Fruit fly (Drosophila melanogaster): ENCODE data around the gene CG10366.

The CG10366 gene

DNA sequence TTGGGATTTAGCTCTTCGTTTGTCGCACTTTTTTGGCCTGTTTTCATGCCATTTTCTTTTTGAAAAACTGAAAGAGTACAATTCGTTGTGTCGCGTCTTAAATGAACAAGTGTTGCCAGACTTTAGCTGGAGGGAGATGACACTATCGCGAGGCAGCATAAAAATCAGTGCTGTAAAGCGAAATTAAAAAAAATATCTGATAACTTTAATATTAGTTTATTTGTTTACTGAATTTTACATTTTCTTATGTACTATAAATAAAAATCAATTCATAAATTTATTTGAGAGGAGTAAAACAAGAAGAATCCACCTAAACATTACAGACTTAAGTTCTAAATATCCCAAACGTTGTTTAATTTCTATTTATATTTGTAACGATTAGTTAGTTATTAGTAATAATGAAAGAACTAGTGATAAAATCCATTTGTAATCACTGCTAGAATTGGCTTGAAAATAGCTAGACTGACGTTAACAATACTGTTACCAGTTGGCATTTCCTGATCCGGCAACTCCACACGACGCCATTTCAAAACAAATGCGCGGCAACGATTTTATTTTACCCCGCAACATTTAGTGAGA lies 6.8 kb upstream of the CG10366 start, which contains the start of the genes spi and msb1l (continued):
- TF ChIP-seq YL-1 (GFP tag; optimal IDR thresholded peaks at IDR 0.05): no peak
- TF ChIP-seq tup (GFP tag; optimal IDR thresholded peaks at IDR 0.05): no peak
- no peak for TF ChIP-seq CG7928 (GFP tag; optimal IDR thresholded peaks at IDR 0.05)
- TF ChIP-seq CG15601 (tag; optimal IDR thresholded peaks at IDR 0.05): peak; percentile 42
- TF ChIP-seq ftz-f1 (GFP tag; optimal IDR thresholded peaks at IDR 0.05): no peak
- TF ChIP-seq CG2889 (GFP tag; IDR thresholded peaks at IDR 0.05): no peak
- TF ChIP-seq br (optimal IDR thresholded peaks at IDR 0.05): no peak
- peak; percentile 32 for TF ChIP-seq gsb-n (tag; optimal IDR thresholded peaks at IDR 0.05)
- TF ChIP-seq CG1233 (GFP tag; optimal IDR thresholded peaks at IDR 0.05): no peak
- no peak for TF ChIP-seq salm (tag; optimal IDR thresholded peaks at IDR 0.05)
- no peak for TF ChIP-seq CG11456 (GFP tag; IDR thresholded peaks at IDR 0.05)
- TF ChIP-seq emc (GFP tag; optimal IDR thresholded peaks at IDR 0.05): no peak
- no peak for TF ChIP-seq CG12744 (GFP tag; optimal IDR thresholded peaks at IDR 0.05)
- no peak for TF ChIP-seq ase (GFP tag; IDR thresholded peaks at IDR 0.05)
- no peak; the same call in 1 of the 2 replicates for TF ChIP-seq Xrp1 (GFP tag; IDR thresholded peaks at IDR 0.05)
- no peak for TF ChIP-seq Stat92E (GFP tag; optimal IDR thresholded peaks at IDR 0.05)
- TF ChIP-seq bab2 (GFP tag; optimal IDR thresholded peaks at IDR 0.05): peak; percentile 17
- TF ChIP-seq ssp (GFP tag; IDR thresholded peaks at IDR 0.05): 0 out of 2 replicates have a peak, but pooled peaks have one; percentile 36
- TF ChIP-seq grn (GFP tag; optimal IDR thresholded peaks at IDR 0.05): no peak
- no peak for TF ChIP-seq zen2 (GFP tag; IDR thresholded peaks at IDR 0.05; ENCODE audit: partially characterized antibody)
- TF ChIP-seq az2 (GFP tag; optimal IDR thresholded peaks at IDR 0.05): peak; percentile 57
- TF ChIP-seq CG8944 (GFP tag; optimal IDR thresholded peaks at IDR 0.05): no peak
- TF ChIP-seq ac (GFP tag; optimal IDR thresholded peaks at IDR 0.05): no peak
- TF ChIP-seq CG6683 (GFP tag; optimal IDR thresholded peaks at IDR 0.05): no peak
- TF ChIP-seq phol (tag; optimal IDR thresholded peaks at IDR 0.05): peak; percentile 95
- TF ChIP-seq C15 (GFP tag; IDR thresholded peaks at IDR 0.05): no peak
- no peak for TF ChIP-seq pho (GFP tag; optimal IDR thresholded peaks at IDR 0.05)
- peak; percentile 20; the same call in 1 of the 2 replicates for TF ChIP-seq CG2129 (GFP tag; IDR thresholded peaks at IDR 0.05; ENCODE audit: partially characterized antibody)
- no peak for TF ChIP-seq Bteb2 (GFP tag; optimal IDR thresholded peaks at IDR 0.05)
- no peak for TF ChIP-seq Asciz (GFP tag; optimal IDR thresholded peaks at IDR 0.05)
- TF ChIP-seq CG18599 (GFP tag; optimal IDR thresholded peaks at IDR 0.05): no peak
- TF ChIP-seq kah (GFP tag; optimal IDR thresholded peaks at IDR 0.05): no peak
- TF ChIP-seq CG31224 (GFP tag; IDR thresholded peaks at IDR 0.05): peak; percentile 18; the same call in 1 of the 2 replicates
- peak; percentile 64 for TF ChIP-seq CG17829 (tag; optimal IDR thresholded peaks at IDR 0.05)
- peak in 1 of 2 experiments; percentile 29 for TF ChIP-seq insv (GFP tag; optimal IDR thresholded peaks at IDR 0.05)
- peak; percentile 29 for TF ChIP-seq CG17385 (GFP tag; optimal IDR thresholded peaks at IDR 0.05)
- TF ChIP-seq NC2β (GFP tag; optimal IDR thresholded peaks at IDR 0.05): no peak
- TF ChIP-seq Oli (tag; optimal IDR thresholded peaks at IDR 0.05): peak; percentile 22
- TF ChIP-seq CG13624 (GFP tag; optimal IDR thresholded peaks at IDR 0.05): no peak
- peak; percentile 65 for TF ChIP-seq CG7556 (GFP tag; optimal IDR thresholded peaks at IDR 0.05)
- TF ChIP-seq CG9817 (tag; optimal IDR thresholded peaks at IDR 0.05): peak; percentile 65
- TF ChIP-seq pan (optimal IDR thresholded peaks at IDR 0.05): no peak
- no peak for TF ChIP-seq pan (GFP tag; optimal IDR thresholded peaks at IDR 0.05 in 1 of 2, IDR thresholded peaks at IDR 0.05 in 1 of 2)
- no peak for TF ChIP-seq HmgD (GFP tag; optimal IDR thresholded peaks at IDR 0.05)
- no peak for TF ChIP-seq CHES-1-like (GFP tag; optimal IDR thresholded peaks at IDR 0.05)
- no peak for TF ChIP-seq CG1024 (GFP tag; IDR thresholded peaks at IDR 0.05)
- TF ChIP-seq CG1792 (GFP tag; optimal IDR thresholded peaks at IDR 0.05): no peak
- TF ChIP-seq CG8388 (GFP tag; optimal IDR thresholded peaks at IDR 0.05): peak; percentile 8
- TF ChIP-seq mirr (GFP tag; optimal IDR thresholded peaks at IDR 0.05): no peak
- TF ChIP-seq kay (GFP tag; optimal IDR thresholded peaks at IDR 0.05): no peak
- TF ChIP-seq CG9215 (GFP tag; IDR thresholded peaks at IDR 0.05): peak; percentile 57; the same call in 1 of the 2 replicates

All from whole organism, embryonic.